Fruit fly (Drosophila melanogaster) whole organism, wandering third instar larva: Measurements from ENCODE around the gene Dad.

Source experiments
- CG32264 ChIP-seq: fragments of 200-800 bp; sonication (Bioruptor generic); optimal IDR thresholded peaks from 2 replicates; lab custom pipeline; 2016; ENCODE audit warnings: missing biosample characterization, missing genetic modification characterization
- CG9705 ChIP-seq: fragments of 200-800 bp; sonication (Bioruptor generic); optimal IDR thresholded peaks from 2 replicates; lab custom pipeline; 2018; ENCODE audit warnings: missing biosample characterization, mild to moderate bottlenecking, missing genetic modification characterization
- CrebA ChIP-seq: fragments of 200-800 bp; sonication (Bioruptor generic); optimal IDR thresholded peaks from 2 replicates; lab custom pipeline; 2016; ENCODE audit warnings: missing biosample characterization, mild to moderate bottlenecking, missing genetic modification characterization, borderline replicate concordance
- Dif ChIP-seq: fragments of 200-275, 200-300 bp; sonication (Bioruptor generic); optimal IDR thresholded peaks from 2 replicates; lab custom pipeline; 2018; ENCODE audit warnings: missing biosample characterization, missing genetic modification characterization; ENCODE audit not compliant: partially characterized antibody
- GATAd ChIP-seq: sonication (Bioruptor generic); optimal IDR thresholded peaks from 2 replicates; lab custom pipeline; 2016; ENCODE audit warnings: missing biosample characterization, missing genetic modification characterization
- HLH106 ChIP-seq: fragments of 200-800 bp; optimal IDR thresholded peaks from 3 replicates; lab custom pipeline; 2019; ENCODE audit warnings: missing biosample characterization, mild to moderate bottlenecking, missing genetic modification characterization, moderate library complexity
- Hnf4 ChIP-seq: fragments of 200-800 bp; sonication (Bioruptor generic); optimal IDR thresholded peaks from 2 replicates; lab custom pipeline; 2016; ENCODE audit warnings: missing biosample characterization, mild to moderate bottlenecking, missing genetic modification characterization
- Hr78 ChIP-seq: fragments of >200 bp; optimal IDR thresholded peaks from 2 replicates; lab custom pipeline; 2017; ENCODE audit warnings: missing biosample characterization, missing genetic modification characterization
- Hr83 ChIP-seq: fragments of 200-300 bp; sonication (Bioruptor generic); optimal IDR thresholded peaks from 2 replicates; lab custom pipeline; 2016; ENCODE audit warnings: missing biosample characterization, mild to moderate bottlenecking, missing genetic modification characterization, moderate library complexity; ENCODE audit not compliant: poor library complexity, severe bottlenecking
- Jra ChIP-seq: sonication (Bioruptor generic); optimal IDR thresholded peaks from 2 replicates; lab custom pipeline; 2016; ENCODE audit warnings: missing biosample characterization, missing genetic modification characterization
- Mio ChIP-seq: sonication (Bioruptor generic); optimal IDR thresholded peaks from 2 replicates; lab custom pipeline; 2016; ENCODE audit warnings: missing biosample characterization, missing genetic modification characterization
- Myc ChIP-seq: fragments of >200 bp; optimal IDR thresholded peaks from 2 replicates; lab custom pipeline; 2017
- N ChIP-seq: fragments of >200 bp; optimal IDR thresholded peaks from 2 replicates; lab custom pipeline; 2018; ENCODE audit warnings: missing biosample characterization, missing external identifiers, missing genetic modification characterization
- OdsH ChIP-seq: fragments of 200-800 bp; sonication (Bioruptor generic); optimal IDR thresholded peaks from 2 replicates; lab custom pipeline; 2016; ENCODE audit warnings: missing biosample characterization, mild to moderate bottlenecking, missing genetic modification characterization
- Rel ChIP-seq, 2 experiments: fragments of 200-800 bp; sonication (Bioruptor generic) in 1 of 2; optimal IDR thresholded peaks; 2 replicates in 1 of 2; 3 replicates in 1 of 2; lab custom pipeline; 2016 to 2019; ENCODE audit warnings: mild to moderate bottlenecking in 2 of 2, missing biosample characterization in 2 of 2, missing genetic modification characterization in 2 of 2, moderate library complexity in 1 of 2
- Vsx2 ChIP-seq: fragments of 200-300, 225-300 bp; sonication (Bioruptor generic); optimal IDR thresholded peaks from 2 replicates; lab custom pipeline; 2018; ENCODE audit warnings: missing biosample characterization, missing genetic modification characterization; ENCODE audit not compliant: partially characterized antibody
- br ChIP-seq: fragments of 200-800 bp; sonication (Bioruptor generic); optimal IDR thresholded peaks from 2 replicates; lab custom pipeline; 2016; ENCODE audit warnings: missing biosample characterization, missing genetic modification characterization
- brk ChIP-seq: fragments of 200-800 bp; sonication (Bioruptor generic); optimal IDR thresholded peaks from 2 replicates; lab custom pipeline; 2016; ENCODE audit warnings: missing biosample characterization, mild to moderate bottlenecking, missing genetic modification characterization
- dmrt93B ChIP-seq: fragments of 200-800 bp; sonication (Bioruptor generic); optimal IDR thresholded peaks from 2 replicates; lab custom pipeline; 2018; ENCODE audit warnings: missing biosample characterization, mild to moderate bottlenecking, missing genetic modification characterization
- dsf ChIP-seq: sonication (Bioruptor generic); optimal IDR thresholded peaks from 2 replicates; lab custom pipeline; 2016; ENCODE audit warnings: missing biosample characterization, missing genetic modification characterization, borderline replicate concordance
- ey ChIP-seq: fragments of 200-800 bp; sonication (Bioruptor generic); optimal IDR thresholded peaks from 2 replicates; lab custom pipeline; 2016; ENCODE audit warnings: missing biosample characterization, missing genetic modification characterization
- foxo ChIP-seq, 2 experiments: fragments of 200-800 bp; sonication (Bioruptor generic); optimal IDR thresholded peaks; 2 replicates in 1 of 2; 3 replicates in 1 of 2; lab custom pipeline; 2016 to 2017; ENCODE audit warnings: missing biosample characterization in 2 of 2, missing genetic modification characterization in 2 of 2
- fru ChIP-seq: fragments of 200-800 bp; sonication (Bioruptor generic); optimal IDR thresholded peaks from 3 replicates; lab custom pipeline; 2016; ENCODE audit warnings: missing biosample characterization, mild to moderate bottlenecking, missing genetic modification characterization
- h ChIP-seq: fragments of 200-800 bp; sonication (Bioruptor generic); optimal IDR thresholded peaks from 3 replicates; lab custom pipeline; 2016; ENCODE audit warnings: missing biosample characterization, mild to moderate bottlenecking, missing genetic modification characterization
- jim ChIP-seq: fragments of 175-275, 200-325 bp; sonication (Bioruptor generic); optimal IDR thresholded peaks from 2 replicates; lab custom pipeline; 2016; ENCODE audit warnings: missing biosample characterization, mild to moderate bottlenecking, missing genetic modification characterization
- lola ChIP-seq: fragments of >200 bp; optimal IDR thresholded peaks from 2 replicates; lab custom pipeline; 2017; ENCODE audit warnings: missing biosample characterization, missing genetic modification characterization
- pan ChIP-seq: fragments of >200 bp; optimal IDR thresholded peaks from 2 replicates; lab custom pipeline; 2017
- psq ChIP-seq: fragments of 200-800 bp; sonication (Bioruptor generic); optimal IDR thresholded peaks from 3 replicates; lab custom pipeline; 2017; ENCODE audit warnings: missing biosample characterization, mild to moderate bottlenecking, missing genetic modification characterization, moderate library complexity
- rgr ChIP-seq: fragments of 200-800 bp; sonication (Bioruptor generic); optimal IDR thresholded peaks from 3 replicates; lab custom pipeline; 2016; ENCODE audit warnings: missing biosample characterization, mild to moderate bottlenecking, missing genetic modification characterization
- sv ChIP-seq: fragments of 200-800 bp; sonication (Bioruptor generic); optimal IDR thresholded peaks from 3 replicates; lab custom pipeline; 2016; ENCODE audit warnings: missing biosample characterization, missing genetic modification characterization
- tai ChIP-seq: sonication (Bioruptor generic); optimal IDR thresholded peaks from 2 replicates; lab custom pipeline; 2016; ENCODE audit warnings: missing biosample characterization, missing genetic modification characterization
- woc ChIP-seq: sonication (Bioruptor generic); optimal IDR thresholded peaks from 2 replicates; lab custom pipeline; 2016; ENCODE audit warnings: missing biosample characterization, mild to moderate bottlenecking, missing genetic modification characterization

The Dad gene

dm6 chr3R:17031502-17031901 lies 22.3 kb upstream of the Dad start, which contains the start of gene CG31268:
CG31268 (plus strand) TSS chr3R:17031802.
- TF ChIP-seq OdsH, result no peak
- TF ChIP-seq brk (GFP tag; lab: Kevin White, UChicago), result no peak
- no peak for TF ChIP-seq Hnf4
- TF ChIP-seq GATAd, result no peak
- TF ChIP-seq Vsx2 (GFP tag; lab: Kevin White, UChicago), result no peak
- TF ChIP-seq Myc, result no peak
- no peak for TF ChIP-seq fru
- no peak for TF ChIP-seq dmrt93B (GFP tag; lab: Kevin White, UChicago)
- no peak for TF ChIP-seq Mio (GFP tag; lab: Kevin White, UChicago)
- no peak for TF ChIP-seq br (GFP tag; lab: Kevin White, UChicago)
- TF ChIP-seq ey (GFP tag; lab: Kevin White, UChicago), result no peak
- TF ChIP-seq dsf (GFP tag; lab: Kevin White, UChicago), result no peak
- no peak for TF ChIP-seq HLH106 (tag; lab: Kevin White, UChicago)
- no peak for TF ChIP-seq sv (GFP tag; lab: Kevin White, UChicago)
- TF ChIP-seq h (GFP tag; lab: Kevin White, UChicago), result no peak

dm6 chr3R:17035945-17036344 lies 17.9 kb upstream of the Dad start, which contains the start of gene CG4009:
CG4009 (minus strand) TSS chr3R:17036045.
- TF ChIP-seq Myc (no peak), pan (lab: Kevin White, UChicago) (no peak), Hr78 (GFP tag; lab: Kevin White, UChicago) (no peak), N (no peak), rgr (no peak), CG9705 (no peak), ey (GFP tag; lab: Kevin White, UChicago) (no peak), psq (GFP tag; lab: Kevin White, UChicago) (no peak), woc (GFP tag; lab: Kevin White, UChicago) (no peak), HLH106 (tag; lab: Kevin White, UChicago) (no peak), Hnf4 (no peak)

- peak; percentile 52 for TF ChIP-seq woc (GFP tag; lab: Kevin White, UChicago)
- no peak for TF ChIP-seq N
- peak; percentile 11 for TF ChIP-seq Hnf4
Measured at dm6 chr3R:17039993-17040807, 13.6 kb upstream of the Dad start, which contains the start of the genes CG18213 and Trm7-32. CG18213 (minus strand) TSS chr3R:17040203. Trm7-32 (plus strand) TSS chr3R:17040682.

- TF ChIP-seq sv (GFP tag; lab: Kevin White, UChicago), result peak; percentile 25
- TF ChIP-seq dsf (GFP tag; lab: Kevin White, UChicago), result peak; percentile 32
- TF ChIP-seq Rel (GFP tag; optimal IDR thresholded peaks at IDR 0.05; lab: Kevin White, UChicago), result no peak
- TF ChIP-seq Rel (tag; optimal IDR thresholded peaks at IDR 0.05; lab: Kevin White, UChicago), result no peak
- peak; percentile 19 for TF ChIP-seq psq (GFP tag; lab: Kevin White, UChicago)
- peak; percentile 77 for TF ChIP-seq Jra (GFP tag; lab: Kevin White, UChicago)
- TF ChIP-seq HLH106 (tag; lab: Kevin White, UChicago), result peak; percentile 26
- TF ChIP-seq rgr, result no peak
- peak; percentile 19 for TF ChIP-seq OdsH
- peak; percentile 71 for TF ChIP-seq woc (GFP tag; lab: Kevin White, UChicago)
- peak in 1 of 2 experiments; percentile 51 for TF ChIP-seq foxo (GFP tag; optimal IDR thresholded peaks at IDR 0.05; lab: Kevin White, UChicago)
- no peak for TF ChIP-seq Dif
- TF ChIP-seq, all 38 proteins: peak for 8
Measured at dm6 chr3R:17042838-17043569, 10.8 kb upstream of the Dad start, which contains the start of the genes bdwf and Patr-1. bdwf (minus strand) TSS chr3R:17043136. Patr-1 (plus strand) TSS chr3R:17043564.

- TF ChIP-seq dsf (GFP tag; lab: Kevin White, UChicago) (no peak), lola (no peak)
Measured at dm6 chr3R:17043570-17043923, 10.3 kb upstream of the Dad start.

dm6 chr3R:17048867-17049266 lies 4.9 kb upstream of the Dad start:
- TF ChIP-seq CrebA (GFP tag; lab: Kevin White, UChicago) (no peak), tai (GFP tag; lab: Kevin White, UChicago) (no peak), jim (no peak), rgr (peak; percentile 18), HLH106 (tag; lab: Kevin White, UChicago) (no peak), CG32264 (GFP tag; lab: Kevin White, UChicago) (no peak), Dif (no peak), foxo (GFP tag; optimal IDR thresholded peaks at IDR 0.05; lab: Kevin White, UChicago) (peak in 1 of 2 experiments; percentile 4), Hr83 (no peak)
